Fruit fly (Drosophila melanogaster) whole organism: ENCODE measurements around the gene MED15.

Experiments used
- CG8478 ChIP-seq: fragments of >200 bp; optimal IDR thresholded peaks from 2 replicates; lab custom pipeline; 2018; ENCODE audit warnings: inconsistent platforms
- EcR ChIP-seq, 2 experiments: fragments of >200 bp; optimal IDR thresholded peaks; 2 replicates each; lab custom pipeline; 2017; ENCODE audit warnings: missing biosample characterization in 2 of 2, missing genetic modification characterization in 2 of 2, missing genetic modification reagents in 2 of 2
- pan ChIP-seq: fragments of >200 bp; optimal IDR thresholded peaks from 2 replicates; lab custom pipeline; 2017
- psq ChIP-seq: fragments of >200 bp; optimal IDR thresholded peaks from 2 replicates; lab custom pipeline; 2017
- usp ChIP-seq: fragments of >200 bp; optimal IDR thresholded peaks from 2 replicates; lab custom pipeline; 2017; ENCODE audit warnings: missing biosample characterization, missing genetic modification characterization, mixed read lengths

- no peak for TF ChIP-seq CG8478 (lab: Kevin White, UChicago)
- TF ChIP-seq usp (GFP tag; lab: Kevin White, UChicago), result no peak
- TF ChIP-seq pan (lab: Kevin White, UChicago), result no peak
- no peak for TF ChIP-seq psq (lab: Kevin White, UChicago)
- no peak for TF ChIP-seq EcR (GFP tag; optimal IDR thresholded peaks at IDR 0.05; lab: Kevin White, UChicago)
These were observed 5.1 kb upstream of the MED15 start for dm6 chr2L:467683-468082.
